Worm (Caenorhabditis elegans) whole organism, L1 larva: ENCODE results near the gene che-2.
A peak's percentile ranks its signal among the peaks of the same experiment; 100 is the strongest.

Source experiments
- C16A3.4 ChIP-seq: fragments of 150-350 bp; optimal IDR thresholded peaks from 2 replicates; lab custom pipeline; 2014; ENCODE audit warnings: missing biosample characterization, missing genetic modification characterization
- F16B12.6 ChIP-seq: fragments of 150-350 bp; optimal IDR thresholded peaks from 2 replicates; lab custom pipeline; 2014; ENCODE audit warnings: missing biosample characterization, missing genetic modification characterization
- Y116A8C.19 ChIP-seq: sonication (generic microtip); optimal IDR thresholded peaks from 2 replicates; lab custom pipeline; 2016; ENCODE audit warnings: missing compliant biosample characterization, missing genetic modification characterization, borderline replicate concordance
- alr-1 ChIP-seq: fragments of 200-800 bp; sonication (Bioruptor generic); optimal IDR thresholded peaks from 2 replicates; lab custom pipeline; 2018; ENCODE audit warnings: borderline replicate concordance, mild to moderate bottlenecking, missing genetic modification characterization, missing compliant biosample characterization
- blmp-1 ChIP-seq: fragments of 150-350 bp; optimal IDR thresholded peaks from 2 replicates; lab custom pipeline; 2014; ENCODE audit warnings: missing biosample characterization, missing genetic modification characterization
- ceh-8 ChIP-seq: fragments of 200-800 bp; sonication (Bioruptor generic); optimal IDR thresholded peaks from 2 replicates; lab custom pipeline; 2018; ENCODE audit warnings: mild to moderate bottlenecking, missing genetic modification characterization, moderate library complexity, missing compliant biosample characterization
- dsc-1 ChIP-seq: sonication (generic microtip); optimal IDR thresholded peaks from 2 replicates; lab custom pipeline; 2016; ENCODE audit warnings: mild to moderate bottlenecking, missing genetic modification characterization, missing compliant biosample characterization
- efl-1 ChIP-seq, 4 experiments: fragments of 150-350 bp; optimal IDR thresholded peaks in 3 of 4; peaks in 1 of 4; 1 replicate in 1 of 4; 2 replicates in 3 of 4; lab custom pipeline; 2014; ENCODE audit warnings: missing biosample characterization in 2 of 4, missing genetic modification characterization in 2 of 4, missing genetic modification reagents in 2 of 4
- efl-3 ChIP-seq: fragments of 200-800 bp; sonication (Bioruptor generic); optimal IDR thresholded peaks from 2 replicates; lab custom pipeline; 2018; ENCODE audit warnings: mild to moderate bottlenecking, missing genetic modification characterization, missing compliant biosample characterization
- egl-27 ChIP-seq, 2 experiments: fragments of 150-350 bp in 1 of 2; sonication (generic microtip); optimal IDR thresholded peaks; 3 replicates each; lab custom pipeline; 2017 to 2018; ENCODE audit warnings: missing biosample characterization in 2 of 2, missing genetic modification characterization in 2 of 2, missing genetic modification reagents in 2 of 2
- elt-3 ChIP-seq, 6 experiments: fragments of 150-350 bp in 1 of 6; sonication (generic microtip); optimal IDR thresholded peaks; 2 replicates each; lab custom pipeline; 2017 to 2018; ENCODE audit warnings: missing biosample characterization in 6 of 6, missing genetic modification characterization in 6 of 6, inconsistent platforms in 1 of 6
- ets-5 ChIP-seq: fragments of 200-800 bp; sonication (Bioruptor generic); IDR thresholded peaks from 2 replicates; pipeline ENCODE4 v1.3.6; 2022; ENCODE audit warnings: missing genetic modification characterization, missing compliant biosample characterization
- fkh-10 ChIP-seq: sonication (generic microtip); optimal IDR thresholded peaks from 2 replicates; lab custom pipeline; 2017; ENCODE audit warnings: missing biosample characterization, missing genetic modification reagents, missing genetic modification characterization
- fkh-8 ChIP-seq: sonication (generic microtip); optimal IDR thresholded peaks from 2 replicates; lab custom pipeline; 2016; ENCODE audit warnings: mild to moderate bottlenecking, missing genetic modification characterization, missing compliant biosample characterization
- fos-1 ChIP-seq: fragments of 150-350 bp; optimal IDR thresholded peaks from 2 replicates; lab custom pipeline; 2014; ENCODE audit warnings: missing biosample characterization, missing genetic modification characterization
- grh-1 ChIP-seq: fragments of 200-800 bp; sonication (Bioruptor generic); IDR thresholded peaks from 2 replicates; pipeline ENCODE4 v1.3.6; 2022; ENCODE audit warnings: missing genetic modification reagents, missing genetic modification characterization, missing compliant biosample characterization
- isw-1 ChIP-seq: fragments of 200-800 bp; sonication (Bioruptor generic); IDR thresholded peaks from 2 replicates; pipeline ENCODE4 v1.3.6; 2022; ENCODE audit warnings: missing genetic modification characterization, missing compliant biosample characterization
- lin-15B ChIP-seq: fragments of 150-350 bp; sonication (generic microtip); optimal IDR thresholded peaks from 3 replicates; lab custom pipeline; 2014; ENCODE audit warnings: missing biosample characterization, missing genetic modification characterization
- lsy-2 ChIP-seq, 2 experiments: fragments of 150-350 bp; optimal IDR thresholded peaks; 2 replicates each; lab custom pipeline; 2014; ENCODE audit warnings: missing biosample characterization in 2 of 2, missing genetic modification characterization in 2 of 2
- mab-9 ChIP-seq: fragments of 200-800 bp; sonication (Bioruptor generic); IDR thresholded peaks from 2 replicates; pipeline ENCODE4 v1.3.6; 2022; ENCODE audit warnings: missing genetic modification reagents, missing genetic modification characterization, missing compliant biosample characterization
- nhr-11 ChIP-seq: fragments of 150-350 bp; optimal IDR thresholded peaks from 2 replicates; lab custom pipeline; 2014; ENCODE audit warnings: missing biosample characterization, missing genetic modification characterization
- nhr-19 ChIP-seq: fragments of 200-800 bp; sonication (Bioruptor generic); conservative IDR thresholded peaks from 2 replicates; pipeline ENCODE4 v1.3.6; 2022; ENCODE audit warnings: missing genetic modification characterization, missing compliant biosample characterization
- nhr-28 ChIP-seq: fragments of 150-350 bp; optimal IDR thresholded peaks from 2 replicates; lab custom pipeline; 2014; ENCODE audit warnings: missing biosample characterization, missing genetic modification characterization
- nhr-71 ChIP-seq: sonication (generic microtip); optimal IDR thresholded peaks from 2 replicates; lab custom pipeline; 2016; ENCODE audit warnings: mild to moderate bottlenecking, missing genetic modification characterization, moderate library complexity, missing compliant biosample characterization
- nhr-76 ChIP-seq: sonication (generic microtip); optimal IDR thresholded peaks from 2 replicates; lab custom pipeline; 2017; ENCODE audit warnings: missing biosample characterization, missing genetic modification characterization
- nhr-77 ChIP-seq: fragments of 150-350 bp; optimal IDR thresholded peaks from 2 replicates; lab custom pipeline; 2014; ENCODE audit warnings: missing biosample characterization, missing genetic modification characterization
- nhr-85 ChIP-seq: sonication (generic microtip); peaks from one replicate; lab custom pipeline; 2016; ENCODE audit warnings: missing genetic modification characterization, inconsistent platforms, missing compliant biosample characterization
- nhr-90 ChIP-seq: sonication (generic microtip); optimal IDR thresholded peaks from 2 replicates; lab custom pipeline; 2016; ENCODE audit warnings: mild to moderate bottlenecking, missing genetic modification characterization, missing compliant biosample characterization; ENCODE audit not compliant: poor library complexity
- snpc-4 ChIP-seq: fragments of 150-350 bp; optimal IDR thresholded peaks from 2 replicates; lab custom pipeline; 2014; ENCODE audit warnings: missing biosample characterization, missing genetic modification characterization
- sptf-1 ChIP-seq: fragments of 150-350 bp; optimal IDR thresholded peaks from 2 replicates; lab custom pipeline; 2014; ENCODE audit warnings: missing biosample characterization, missing genetic modification characterization
- tbx-2 ChIP-seq: sonication (generic microtip); optimal IDR thresholded peaks from 2 replicates; lab custom pipeline; 2016; ENCODE audit warnings: missing genetic modification characterization, missing compliant biosample characterization
- tlp-1 ChIP-seq: fragments of 150-350 bp; optimal IDR thresholded peaks from 2 replicates; lab custom pipeline; 2014; ENCODE audit warnings: missing biosample characterization, missing genetic modification characterization
- unc-86 ChIP-seq: sonication (generic microtip); optimal IDR thresholded peaks from 2 replicates; lab custom pipeline; 2016; ENCODE audit warnings: missing genetic modification characterization, missing compliant biosample characterization
- xbp-1 ChIP-seq: sonication (generic microtip); optimal IDR thresholded peaks from 2 replicates; lab custom pipeline; 2016; ENCODE audit warnings: missing genetic modification characterization, missing compliant biosample characterization
- ztf-11 ChIP-seq, 2 experiments: sonication (generic microtip); optimal IDR thresholded peaks; 2 replicates each; lab custom pipeline; 2016 to 2017; ENCODE audit warnings: missing genetic modification characterization in 2 of 2, missing biosample characterization in 1 of 2, missing compliant biosample characterization in 1 of 2
- ztf-4 ChIP-seq: fragments of 150-350 bp; optimal IDR thresholded peaks from 2 replicates; lab custom pipeline; 2014; ENCODE audit warnings: missing biosample characterization, missing genetic modification characterization

Gene che-2

ce11 chrX:504046-504843 is 23.0 kb downstream of the che-2 start (continued):
- no peak for TF ChIP-seq xbp-1 (tag; lab: Kevin White, UChicago)
- no peak for TF ChIP-seq ceh-8 (GFP tag; lab: Kevin White, UChicago)
- TF ChIP-seq nhr-28 (tag; lab: Kevin White, UChicago), result no peak
- TF ChIP-seq fos-1, result no peak
- peak; percentile 11 for TF ChIP-seq nhr-90 (tag; lab: Kevin White, UChicago)
- no peak for TF ChIP-seq fkh-10 (GFP tag; lab: Kevin White, UChicago)
- TF ChIP-seq isw-1 (GFP tag; lab: Robert Waterston, UW), result no peak
- no peak for TF ChIP-seq Y116A8C.19 (tag; lab: Kevin White, UChicago)
- TF ChIP-seq elt-3 (tag; optimal IDR thresholded peaks at IDR 0.05; lab: Kevin White, UChicago), result peak in 4 of 6 experiments; percentile 60 to 89 (median 87)
- TF ChIP-seq fkh-8 (tag; lab: Kevin White, UChicago), result no peak
- TF ChIP-seq ets-5 (GFP tag; lab: Robert Waterston, UW), result no peak
- TF ChIP-seq ztf-11 (tag; optimal IDR thresholded peaks at IDR 0.05; lab: Kevin White, UChicago), result no peak
- no peak for TF ChIP-seq nhr-19 (GFP tag; lab: Robert Waterston, UW)
- TF ChIP-seq, all 84 proteins: peak for 12

ce11 chrX:505014-505413 is 23.8 kb downstream of the che-2 start:
- TF ChIP-seq blmp-1 (peak; percentile 18), efl-1 (optimal IDR thresholded peaks at IDR 0.05; lab: Kevin White, UChicago) (no peak), efl-1 (GFP tag; optimal IDR thresholded peaks at IDR 0.05 in 1 of 2; lab: Kevin White, UChicago) (peak in 1 of 2 experiments; percentile 28), elt-3 (tag; optimal IDR thresholded peaks at IDR 0.05; lab: Kevin White, UChicago) (peak in 1 of 6 experiments; percentile 0), tbx-2 (tag; lab: Kevin White, UChicago) (no peak), lsy-2 (tag; optimal IDR thresholded peaks at IDR 0.05; lab: Kevin White, UChicago) (peak in 1 of 2 experiments; percentile 6)

- TF ChIP-seq elt-3 (tag; optimal IDR thresholded peaks at IDR 0.05; lab: Kevin White, UChicago) (peak in 1 of 6 experiments; percentile 28), Y116A8C.19 (tag; lab: Kevin White, UChicago) (no peak), efl-3 (no peak), tbx-2 (tag; lab: Kevin White, UChicago) (no peak), efl-1 (optimal IDR thresholded peaks at IDR 0.05; lab: Kevin White, UChicago) (no peak), efl-1 (GFP tag; optimal IDR thresholded peaks at IDR 0.05 in 1 of 2; lab: Kevin White, UChicago) (no peak), nhr-11 (no peak), blmp-1 (peak; percentile 10), ztf-11 (tag; optimal IDR thresholded peaks at IDR 0.05; lab: Kevin White, UChicago) (no peak), F16B12.6 (tag; lab: Kevin White, UChicago) (no peak), nhr-85 (tag; lab: Kevin White, UChicago) (peak; percentile 48), alr-1 (tag; lab: Kevin White, UChicago) (no peak), nhr-71 (tag; lab: Kevin White, UChicago) (no peak), grh-1 (no peak), unc-86 (tag; lab: Kevin White, UChicago) (no peak), tlp-1 (tag; lab: Kevin White, UChicago) (no peak), sptf-1 (tag; lab: Kevin White, UChicago) (no peak), lin-15B (tag; lab: Kevin White, UChicago) (no peak)
These were observed 25.6 kb downstream of the che-2 start, which contains the start of gene B0310.2 for ce11 chrX:506848-507247. Gene B0310.2, minus strand, starts transcription at chrX:506948.

- no peak for TF ChIP-seq nhr-11
- TF ChIP-seq nhr-77 (tag; lab: Kevin White, UChicago), result no peak
- TF ChIP-seq C16A3.4 (tag; lab: Kevin White, UChicago), result no peak
- no peak for TF ChIP-seq ztf-4
- no peak for TF ChIP-seq nhr-19 (GFP tag; lab: Robert Waterston, UW)
- TF ChIP-seq snpc-4 (tag; lab: Kevin White, UChicago), result no peak
- TF ChIP-seq fkh-8 (tag; lab: Kevin White, UChicago), result peak; percentile 63
- TF ChIP-seq egl-27 (tag; optimal IDR thresholded peaks at IDR 0.05; lab: Kevin White, UChicago), result no peak
- TF ChIP-seq dsc-1, result peak; percentile 32
- TF ChIP-seq mab-9 (GFP tag; lab: Robert Waterston, UW), result no peak
- no peak for TF ChIP-seq nhr-76 (tag; lab: Kevin White, UChicago)
- no peak for TF ChIP-seq isw-1 (GFP tag; lab: Robert Waterston, UW)
These were observed 32.8 kb downstream of the che-2 start for ce11 chrX:514023-514422.
